Worm (Caenorhabditis elegans): ENCODE data around the gene srg-22.

srg-22 gene

ce11 chrII:3102018-3102417 is 8.8 kb upstream of the srg-22 start, which contains the start of gene clec-121:
clec-121 (plus strand) TSS chrII:3102318.
- TF ChIP-seq hmg-20 (GFP tag; IDR thresholded peaks at IDR 0.05) (no peak), sdz-38 (tag; optimal IDR thresholded peaks at IDR 0.05) (no peak), T07F8.4 (tag; optimal IDR thresholded peaks at IDR 0.05) (no peak), unc-130 (GFP tag; optimal IDR thresholded peaks at IDR 0.05) (no peak), F57A8.1 (GFP tag; optimal IDR thresholded peaks at IDR 0.05) (no peak), hmg-1.2 (GFP tag; IDR thresholded peaks at IDR 0.05) (no peak), dpff-1 (tag; optimal IDR thresholded peaks at IDR 0.05) (no peak), F23B12.7 (tag; optimal IDR thresholded peaks at IDR 0.05; ENCODE audit: insufficient read depth) (no peak), F33H1.4 (GFP tag; IDR thresholded peaks at IDR 0.05) (no peak), madf-10 (tag; optimal IDR thresholded peaks at IDR 0.05) (no peak), lin-26 (GFP tag; IDR thresholded peaks at IDR 0.05) (no peak), let-607 (tag; optimal IDR thresholded peaks at IDR 0.05) (no peak), C06A6.2 (GFP tag; conservative IDR thresholded peaks at IDR 0.05) (no peak), B0019.2 (GFP tag; conservative IDR thresholded peaks at IDR 0.05) (no peak), madf-8 (GFP tag; conservative IDR thresholded peaks at IDR 0.05) (no peak)

- no peak for TF ChIP-seq tlf-1 (GFP tag; optimal IDR thresholded peaks at IDR 0.05)
- TF ChIP-seq pbrm-1 (GFP tag; IDR thresholded peaks at IDR 0.05) = no peak
- TF ChIP-seq cebp-2 (GFP tag; IDR thresholded peaks at IDR 0.05) = no peak
- no peak for TF ChIP-seq bed-2 (GFP tag; IDR thresholded peaks at IDR 0.05)
- no peak for TF ChIP-seq hmg-20 (GFP tag; IDR thresholded peaks at IDR 0.05)
- TF ChIP-seq Y56A3A.18 (GFP tag; IDR thresholded peaks at IDR 0.05) = no peak
- TF ChIP-seq nhr-120 (GFP tag; IDR thresholded peaks at IDR 0.05) = no peak
- no peak for TF ChIP-seq egl-18 (GFP tag; IDR thresholded peaks at IDR 0.05)
- no peak for TF ChIP-seq hlh-26 (GFP tag; conservative IDR thresholded peaks at IDR 0.05)
- no peak for TF ChIP-seq akir-1 (GFP tag; optimal IDR thresholded peaks at IDR 0.05)
- no peak for TF ChIP-seq F52B5.7 (tag; optimal IDR thresholded peaks at IDR 0.05)
- TF ChIP-seq F57A8.1 (GFP tag; optimal IDR thresholded peaks at IDR 0.05) = no peak
- no peak for TF ChIP-seq Y79H2A.3 (GFP tag; conservative IDR thresholded peaks at IDR 0.05)
- TF ChIP-seq unc-62 (GFP tag; optimal IDR thresholded peaks at IDR 0.05) = no peak
- no peak for TF ChIP-seq die-1 (tag; optimal IDR thresholded peaks at IDR 0.05)
- no peak for TF ChIP-seq T07F8.4 (tag; optimal IDR thresholded peaks at IDR 0.05)
- TF ChIP-seq K12H6.12 (tag; optimal IDR thresholded peaks at IDR 0.05) = no peak
- no peak for TF ChIP-seq F39B2.1 (GFP tag; IDR thresholded peaks at IDR 0.05)
- no peak for TF ChIP-seq snpc-4 (GFP tag; optimal IDR thresholded peaks at IDR 0.05)
- TF ChIP-seq snpc-4 (tag; optimal IDR thresholded peaks at IDR 0.05) = no peak
Observed at ce11 chrII:3100546-3100945, 7.3 kb upstream of the srg-22 start, which contains the start of gene srg-24. srg-24 (minus strand) TSS chrII:3100646.

- TF ChIP-seq F52B5.7 (tag; optimal IDR thresholded peaks at IDR 0.05) = no peak
Observed at ce11 chrII:3096857-3097256, 3.6 kb upstream of the srg-22 start, which contains the start of gene Y25C1A.14. Y25C1A.14 (minus strand) TSS chrII:3096957.

ce11 chrII:3096060-3096459 is 2.8 kb upstream of the srg-22 start, which contains the start of gene srg-23:
srg-23 (minus strand) TSS chrII:3096160.
- TF ChIP-seq cebp-2 (GFP tag; IDR thresholded peaks at IDR 0.05) (no peak), lin-40 (tag; optimal IDR thresholded peaks at IDR 0.05) (no peak), tbx-9 (tag; optimal IDR thresholded peaks at IDR 0.05; ENCODE audit: borderline replicate concordance) (no peak), ceh-91 (GFP tag; IDR thresholded peaks at IDR 0.05) (no peak), pha-4 (tag; optimal IDR thresholded peaks at IDR 0.05) (no peak), egl-44 (GFP tag; IDR thresholded peaks at IDR 0.05) (no peak), attf-3 (GFP tag; conservative IDR thresholded peaks at IDR 0.05) (no peak), ztf-6 (GFP tag; IDR thresholded peaks at IDR 0.05) (no peak), ets-4 (GFP tag; optimal IDR thresholded peaks at IDR 0.05) (no peak)
